Worm (Caenorhabditis elegans) whole organism, young adult: Measurements from ENCODE around the gene chil-6.

Source experiments
- atf-7 ChIP-seq: sonication (generic microtip); optimal IDR thresholded peaks from 2 replicates; lab custom pipeline; 2017; ENCODE audit warnings: mild to moderate bottlenecking, missing genetic modification characterization, missing compliant biosample characterization
- cebp-1 ChIP-seq, 2 experiments: fragments of 200-800 bp in 1 of 2; sonication (Bioruptor generic) in 1 of 2; sonication (generic microtip) in 1 of 2; IDR thresholded peaks in 1 of 2; optimal IDR thresholded peaks in 1 of 2; 2 replicates each; pipeline versions ENCODE4 v1.3.6 to Lab custom; 2017 to 2022; ENCODE audit warnings: missing compliant biosample characterization in 2 of 2, missing genetic modification characterization in 2 of 2, mild to moderate bottlenecking in 1 of 2, missing genetic modification reagents in 1 of 2, moderate library complexity in 1 of 2
- dpl-1 ChIP-seq: fragments of 150-350 bp; optimal IDR thresholded peaks from 2 replicates; lab custom pipeline; 2014; ENCODE audit warnings: missing biosample characterization, missing genetic modification reagents, missing genetic modification characterization
- nhr-179 ChIP-seq: sonication (generic microtip); optimal IDR thresholded peaks from 2 replicates; lab custom pipeline; 2016; ENCODE audit warnings: mild to moderate bottlenecking, missing genetic modification characterization, missing compliant biosample characterization
- nhr-80 ChIP-seq: sonication (generic microtip); optimal IDR thresholded peaks from 2 replicates; lab custom pipeline; 2016; ENCODE audit warnings: missing genetic modification characterization, missing compliant biosample characterization
- nhr-90 ChIP-seq: sonication (generic microtip); optimal IDR thresholded peaks from 2 replicates; lab custom pipeline; 2016; ENCODE audit warnings: missing genotype, mild to moderate bottlenecking, missing genetic modification characterization, missing compliant biosample characterization
- rpc-1 ChIP-seq, 2 experiments: fragments of 150-350 bp in 1 of 2; sonication (generic microtip) in 1 of 2; optimal IDR thresholded peaks; 2 replicates each; lab custom pipeline; 2014 to 2018; ENCODE audit warnings: missing biosample characterization in 1 of 2, missing genetic modification characterization in 1 of 2, missing genetic modification reagents in 1 of 2, missing genotype in 1 of 2
- tbp1 ChIP-seq: fragments of 200-800 bp; sonication (Bioruptor generic); optimal IDR thresholded peaks from 2 replicates; lab custom pipeline; 2018; ENCODE audit warnings: mild to moderate bottlenecking, missing genetic modification characterization, missing compliant biosample characterization
- unc-62 ChIP-seq: fragments of 150-350 bp; optimal IDR thresholded peaks from 2 replicates; lab custom pipeline; 2014; ENCODE audit warnings: missing biosample characterization, missing genetic modification reagents, missing genetic modification characterization
- ztf-25 ChIP-seq: fragments of 200-800 bp; sonication (Bioruptor generic); IDR thresholded peaks from 2 replicates; pipeline ENCODE4 v1.3.6; 2022; ENCODE audit warnings: missing genetic modification reagents, missing genetic modification characterization, missing compliant biosample characterization

- no peak for TF ChIP-seq nhr-80
- no peak for TF ChIP-seq nhr-179 (tag; lab: Kevin White, UChicago)
- TF ChIP-seq cebp-1 (GFP tag; IDR thresholded peaks at IDR 0.05; lab: Robert Waterston, UW): no peak
- no peak for TF ChIP-seq cebp-1 (tag; optimal IDR thresholded peaks at IDR 0.05; lab: Kevin White, UChicago)
- TF ChIP-seq tbp1 (GFP tag; lab: Kevin White, UChicago): no peak
- TF ChIP-seq dpl-1 (GFP tag; lab: Kevin White, UChicago): no peak
- no peak for TF ChIP-seq ztf-25 (GFP tag; lab: Robert Waterston, UW)
- no peak for TF ChIP-seq unc-62 (GFP tag; lab: Kevin White, UChicago)
- TF ChIP-seq nhr-90 (tag; lab: Kevin White, UChicago): no peak
- no peak for TF ChIP-seq rpc-1 (optimal IDR thresholded peaks at IDR 0.05; lab: Kevin White, UChicago)
- no peak for TF ChIP-seq rpc-1 (tag; optimal IDR thresholded peaks at IDR 0.05; lab: Kevin White, UChicago)
- no peak for TF ChIP-seq atf-7 (tag; lab: Kevin White, UChicago)
Measured at ce11 chrII:9871061-9871460, 13.4 kb upstream of the chil-6 start, which contains the start of gene chil-7.
